Worm (Caenorhabditis elegans): Measurements from ENCODE around the gene T24H7.8.
A peak's percentile ranks its signal among the peaks of the same experiment; 100 is the strongest.

The T24H7.8 gene

ce11 chrII:6241758-6242157 is at the start of gene T24H7.8:
Gene T24H7.8, plus strand, starts transcription at chrII:6242058.
- TF ChIP-seq ceh-27 (GFP tag; optimal IDR thresholded peaks at IDR 0.05) (no peak), lir-1 (GFP tag; conservative IDR thresholded peaks at IDR 0.05) (no peak), egrh-3 (GFP tag; IDR thresholded peaks at IDR 0.05) (no peak), hlh-26 (GFP tag; conservative IDR thresholded peaks at IDR 0.05) (no peak), lin-40 (tag; optimal IDR thresholded peaks at IDR 0.05) (no peak), lin-54 (GFP tag; optimal IDR thresholded peaks at IDR 0.05) (no peak), attf-3 (GFP tag; conservative IDR thresholded peaks at IDR 0.05) (no peak), snpc-1.3 (tag; optimal IDR thresholded peaks at IDR 0.05; ENCODE audit: insufficient read depth) (no peak), rec-8 (tag; optimal IDR thresholded peaks at IDR 0.05) (no peak)

- TF ChIP-seq rcor-1 (GFP tag; IDR thresholded peaks at IDR 0.05), result no peak
- no peak for TF ChIP-seq K11D2.4 (GFP tag; IDR thresholded peaks at IDR 0.05)
- no peak for TF ChIP-seq egl-44 (GFP tag; IDR thresholded peaks at IDR 0.05)
- no peak for TF ChIP-seq dpl-1 (GFP tag; optimal IDR thresholded peaks at IDR 0.05)
- no peak for TF ChIP-seq him-1 (tag; optimal IDR thresholded peaks at IDR 0.05)
- TF ChIP-seq ccch-3 (GFP tag; optimal IDR thresholded peaks at IDR 0.05), result no peak
- TF ChIP-seq pha-4 (tag; optimal IDR thresholded peaks at IDR 0.05), result no peak
- TF ChIP-seq F49E8.2 (tag; optimal IDR thresholded peaks at IDR 0.05; ENCODE audit: insufficient read depth), result no peak
Measured at ce11 chrII:6192484-6192883, 49.4 kb upstream of the T24H7.8 start, which contains the start of gene cpb-2. Gene cpb-2, plus strand, starts transcription at chrII:6192784.

- no peak for TF ChIP-seq snpc-1.1 (tag; optimal IDR thresholded peaks at IDR 0.05; ENCODE audit: insufficient read depth)
- no peak for TF ChIP-seq lir-1 (GFP tag; conservative IDR thresholded peaks at IDR 0.05)
- no peak for TF ChIP-seq ceh-27 (GFP tag; optimal IDR thresholded peaks at IDR 0.05)
- TF ChIP-seq let-526 (GFP tag; IDR thresholded peaks at IDR 0.05), result no peak
- no peak for TF ChIP-seq lin-54 (GFP tag; optimal IDR thresholded peaks at IDR 0.05)
- TF ChIP-seq nhr-80 (tag; optimal IDR thresholded peaks at IDR 0.05), result no peak
- no peak for TF ChIP-seq ztf-22 (GFP tag; optimal IDR thresholded peaks at IDR 0.05)
- no peak for TF ChIP-seq dpl-1 (GFP tag; optimal IDR thresholded peaks at IDR 0.05)
- TF ChIP-seq snpc-3.4 (tag; optimal IDR thresholded peaks at IDR 0.05), result peak; percentile 20
- TF ChIP-seq ceh-100 (GFP tag; IDR thresholded peaks at IDR 0.05), result no peak
- no peak for TF ChIP-seq attf-3 (GFP tag; conservative IDR thresholded peaks at IDR 0.05)
- TF ChIP-seq hlh-26 (GFP tag; conservative IDR thresholded peaks at IDR 0.05), result no peak
- no peak for TF ChIP-seq gei-17 (GFP tag; optimal IDR thresholded peaks at IDR 0.05)
- no peak for TF ChIP-seq ceh-79 (tag; optimal IDR thresholded peaks at IDR 0.05)
- no peak for TF ChIP-seq die-1 (tag; optimal IDR thresholded peaks at IDR 0.05)
- no peak for TF ChIP-seq repo-1 (tag; optimal IDR thresholded peaks at IDR 0.05)
- no peak for TF ChIP-seq F57A8.1 (GFP tag; optimal IDR thresholded peaks at IDR 0.05)
- TF ChIP-seq lsy-27 (tag; optimal IDR thresholded peaks at IDR 0.05; ENCODE audit: borderline replicate concordance, insufficient read depth), result peak; percentile 7
- TF ChIP-seq pbrm-1 (GFP tag; IDR thresholded peaks at IDR 0.05), result peak; percentile 37; the same call in 1 of the 2 replicates
- TF ChIP-seq ztf-26 (tag; optimal IDR thresholded peaks at IDR 0.05), result no peak
- no peak for TF ChIP-seq mes-4 (tag; optimal IDR thresholded peaks at IDR 0.05)
- no peak for TF ChIP-seq let-607 (tag; optimal IDR thresholded peaks at IDR 0.05)
- no peak for TF ChIP-seq rcor-1 (GFP tag; IDR thresholded peaks at IDR 0.05)
- TF ChIP-seq tlf-1 (GFP tag; optimal IDR thresholded peaks at IDR 0.05), result no peak
- TF ChIP-seq nfya-2 (GFP tag; IDR thresholded peaks at IDR 0.05), result no peak
- TF ChIP-seq D2030.7 (GFP tag; IDR thresholded peaks at IDR 0.05), result peak; percentile 23; the same call in 1 of the 2 replicates
- no peak for TF ChIP-seq lin-26 (GFP tag; IDR thresholded peaks at IDR 0.05)
- no peak for TF ChIP-seq F57C9.4 (tag; optimal IDR thresholded peaks at IDR 0.05)
- peak; percentile 24 for TF ChIP-seq tbp1 (GFP tag; optimal IDR thresholded peaks at IDR 0.05)
- TF ChIP-seq T07F8.4 (tag; optimal IDR thresholded peaks at IDR 0.05), result no peak
- no peak for TF ChIP-seq nhr-90 (tag; optimal IDR thresholded peaks at IDR 0.05)
- no peak for TF ChIP-seq ekl-4 (GFP tag; IDR thresholded peaks at IDR 0.05)
- no peak for TF ChIP-seq ceh-58 (GFP tag; IDR thresholded peaks at IDR 0.05)
- no peak for TF ChIP-seq C17E4.6 (GFP tag; IDR thresholded peaks at IDR 0.05)
Measured at ce11 chrII:6196875-6197274, 45.0 kb upstream of the T24H7.8 start, which contains the start of the genes rbmx-2 and C30B5.2. Gene rbmx-2, minus strand, starts transcription at chrII:6196948. Gene C30B5.2, plus strand, starts transcription at chrII:6197180.
